Worm (Caenorhabditis elegans): Measurements from ENCODE around the gene Y62E10A.3.

The Y62E10A.3 gene

ce11 chrIV:13383763-13384436, 23.9 kb upstream of the Y62E10A.3 start, which contains the start of gene rab-19:
Gene rab-19 (minus strand): TSS chrIV:13384386.
- TF ChIP-seq W03F9.2 (tag; optimal IDR thresholded peaks at IDR 0.05) (no peak), dao-5 (tag; optimal IDR thresholded peaks at IDR 0.05) (no peak), him-1 (tag; optimal IDR thresholded peaks at IDR 0.05) (no peak)

- TF ChIP-seq him-1 (tag; optimal IDR thresholded peaks at IDR 0.05), result no peak
- TF ChIP-seq dao-5 (tag; optimal IDR thresholded peaks at IDR 0.05), result no peak
- no peak for TF ChIP-seq W03F9.2 (tag; optimal IDR thresholded peaks at IDR 0.05)
Measured at ce11 chrIV:13381823-13382222, 21.8 kb upstream of the Y62E10A.3 start, which contains the start of gene emc-3. Gene emc-3 (minus strand): TSS chrIV:13381923.

- TF ChIP-seq dao-5 (tag; optimal IDR thresholded peaks at IDR 0.05) (no peak), him-1 (tag; optimal IDR thresholded peaks at IDR 0.05) (no peak), W03F9.2 (tag; optimal IDR thresholded peaks at IDR 0.05) (no peak)
Measured at ce11 chrIV:13380506-13380905, 20.5 kb upstream of the Y62E10A.3 start.

- no peak for TF ChIP-seq W03F9.2 (tag; optimal IDR thresholded peaks at IDR 0.05)
Measured at ce11 chrIV:13377716-13378115, 17.7 kb upstream of the Y62E10A.3 start, which contains the start of gene mau-8. Gene mau-8 (plus strand): TSS chrIV:13378016.

- TF ChIP-seq dao-5 (tag; optimal IDR thresholded peaks at IDR 0.05), result no peak
- TF ChIP-seq him-1 (tag; optimal IDR thresholded peaks at IDR 0.05), result no peak
- TF ChIP-seq W03F9.2 (tag; optimal IDR thresholded peaks at IDR 0.05), result no peak
Measured at ce11 chrIV:13374918-13375317, 14.9 kb upstream of the Y62E10A.3 start.

ce11 chrIV:13371699-13372098, 11.7 kb upstream of the Y62E10A.3 start, which contains the start of gene Y62E10A.6:
Gene Y62E10A.6 (plus strand): TSS chrIV:13371999.
- TF ChIP-seq W03F9.2 (tag; optimal IDR thresholded peaks at IDR 0.05), result no peak
- no peak for TF ChIP-seq him-1 (tag; optimal IDR thresholded peaks at IDR 0.05)
- no peak for TF ChIP-seq dao-5 (tag; optimal IDR thresholded peaks at IDR 0.05)

- TF ChIP-seq him-1 (tag; optimal IDR thresholded peaks at IDR 0.05) (no peak), W03F9.2 (tag; optimal IDR thresholded peaks at IDR 0.05) (no peak), dao-5 (tag; optimal IDR thresholded peaks at IDR 0.05) (no peak)
Measured at ce11 chrIV:13370235-13370739, 10.2 kb upstream of the Y62E10A.3 start, which contains the start of the genes rla-2, popl-7 and Y62E10A.24. Gene rla-2 (minus strand): TSS chrIV:13370285. Gene popl-7 (plus strand): TSS chrIV:13370689. Gene Y62E10A.24 (plus strand): TSS chrIV:13370710.

- no peak for TF ChIP-seq him-1 (tag; optimal IDR thresholded peaks at IDR 0.05)
- no peak for TF ChIP-seq W03F9.2 (tag; optimal IDR thresholded peaks at IDR 0.05)
- no peak for TF ChIP-seq dao-5 (tag; optimal IDR thresholded peaks at IDR 0.05)
Measured at ce11 chrIV:13369120-13369842, 9.2 kb upstream of the Y62E10A.3 start, which contains the start of gene agt-1. Gene agt-1 (minus strand): TSS chrIV:13369412.

- TF ChIP-seq dao-5 (tag; optimal IDR thresholded peaks at IDR 0.05) (no peak), W03F9.2 (tag; optimal IDR thresholded peaks at IDR 0.05) (no peak), him-1 (tag; optimal IDR thresholded peaks at IDR 0.05) (no peak)
Measured at ce11 chrIV:13364869-13365268, 4.8 kb upstream of the Y62E10A.3 start, which contains the start of gene srsx-25. Gene srsx-25 (plus strand): TSS chrIV:13365169.

ce11 chrIV:13358488-13358887, 1.6 kb downstream of the Y62E10A.3 start, which contains the start of gene W02A2.8:
Gene W02A2.8 (minus strand): TSS chrIV:13358588.
- no peak for TF ChIP-seq dao-5 (tag; optimal IDR thresholded peaks at IDR 0.05)

- no peak for TF ChIP-seq him-1 (tag; optimal IDR thresholded peaks at IDR 0.05)
- TF ChIP-seq dao-5 (tag; optimal IDR thresholded peaks at IDR 0.05), result no peak
- no peak for TF ChIP-seq W03F9.2 (tag; optimal IDR thresholded peaks at IDR 0.05)
Measured at ce11 chrIV:13356005-13356404, 4.0 kb downstream of the Y62E10A.3 start.

- TF ChIP-seq dao-5 (tag; optimal IDR thresholded peaks at IDR 0.05), result no peak
- TF ChIP-seq him-1 (tag; optimal IDR thresholded peaks at IDR 0.05), result no peak
Measured at ce11 chrIV:13354044-13354443, 6.0 kb downstream of the Y62E10A.3 start.

- TF ChIP-seq dao-5 (tag; optimal IDR thresholded peaks at IDR 0.05) (no peak), W03F9.2 (tag; optimal IDR thresholded peaks at IDR 0.05) (peak; percentile 27)
Measured at ce11 chrIV:13353143-13353773, 6.8 kb downstream of the Y62E10A.3 start, which contains the start of the genes rec-8 and mex-5. Gene rec-8 (minus strand): TSS chrIV:13353193. Gene mex-5 (plus strand): TSS chrIV:13353723.
